Worm (Caenorhabditis elegans) whole organism, young adult: ENCODE measurements around the gene F23F1.5.

Experiments
- F33H1.4 ChIP-seq: fragments of 200-800 bp; sonication (Bioruptor generic); IDR thresholded peaks from 2 replicates; pipeline ENCODE4 v1.3.6; 2022; ENCODE audit warnings: missing genetic modification reagents, missing genetic modification characterization, missing compliant biosample characterization
- F39B2.1 ChIP-seq: fragments of 200-800 bp; sonication (Bioruptor generic); IDR thresholded peaks from 2 replicates; pipeline ENCODE4 v1.3.6; 2022; ENCODE audit warnings: missing genetic modification reagents, missing genetic modification characterization, missing compliant biosample characterization
- F57A8.1 ChIP-seq: fragments of 200-800 bp; sonication (Bioruptor generic); optimal IDR thresholded peaks from 2 replicates; lab custom pipeline; 2018; ENCODE audit warnings: mild to moderate bottlenecking, missing genetic modification characterization, moderate library complexity, missing compliant biosample characterization
- T07F8.4 ChIP-seq: sonication (generic microtip); optimal IDR thresholded peaks from 2 replicates; lab custom pipeline; 2016; ENCODE audit warnings: mild to moderate bottlenecking, missing genetic modification characterization, moderate library complexity, missing compliant biosample characterization
- Y53F4B.3 ChIP-seq: fragments of 200-800 bp; sonication (Bioruptor generic); IDR thresholded peaks from 2 replicates; pipeline ENCODE4 v1.3.6; 2022; ENCODE audit warnings: missing genetic modification reagents, missing genetic modification characterization, missing compliant biosample characterization
- Y53G8AR.9 ChIP-seq: fragments of 200-800 bp; sonication (Bioruptor generic); conservative IDR thresholded peaks from 2 replicates; pipeline ENCODE4 v1.3.6; 2022; ENCODE audit warnings: missing genetic modification reagents, missing genetic modification characterization, missing compliant biosample characterization
- Y95B8A.8 ChIP-seq: fragments of 200-800 bp; sonication (Bioruptor generic); IDR thresholded peaks from 2 replicates; pipeline ENCODE4 v1.3.6; 2022; ENCODE audit warnings: missing genetic modification reagents, missing genetic modification characterization, missing compliant biosample characterization
- atf-7 ChIP-seq: sonication (generic microtip); optimal IDR thresholded peaks from 2 replicates; lab custom pipeline; 2017; ENCODE audit warnings: mild to moderate bottlenecking, missing genetic modification characterization, missing compliant biosample characterization
- attf-3 ChIP-seq: fragments of 200-800 bp; sonication (Bioruptor generic); conservative IDR thresholded peaks from 2 replicates; pipeline ENCODE4 v1.3.6; 2022; ENCODE audit warnings: missing genetic modification reagents, missing genetic modification characterization, missing compliant biosample characterization
- attf-5 ChIP-seq: fragments of 200-800 bp; sonication (Bioruptor generic); optimal IDR thresholded peaks from 2 replicates; lab custom pipeline; 2018; ENCODE audit warnings: mild to moderate bottlenecking, missing genetic modification characterization, missing compliant biosample characterization
- cebp-2 ChIP-seq: fragments of 200-800 bp; sonication (Bioruptor generic); IDR thresholded peaks from 2 replicates; pipeline ENCODE4 v1.3.6; 2022; ENCODE audit warnings: missing genetic modification characterization, missing compliant biosample characterization
- ceh-79 ChIP-seq: sonication (generic microtip); optimal IDR thresholded peaks from 2 replicates; lab custom pipeline; 2017; ENCODE audit warnings: mild to moderate bottlenecking, missing genetic modification characterization, missing compliant biosample characterization
- dox-1 ChIP-seq: fragments of 200-800 bp; sonication (Bioruptor generic); IDR thresholded peaks from 2 replicates; pipeline ENCODE4 v1.3.6; 2022; ENCODE audit warnings: missing genetic modification reagents, missing genetic modification characterization, missing compliant biosample characterization
- dpff-1 ChIP-seq: sonication (generic microtip); optimal IDR thresholded peaks from 2 replicates; lab custom pipeline; 2017; ENCODE audit warnings: mild to moderate bottlenecking, missing genetic modification characterization, missing compliant biosample characterization
- dpl-1 ChIP-seq: fragments of 150-350 bp; optimal IDR thresholded peaks from 2 replicates; lab custom pipeline; 2014; ENCODE audit warnings: missing biosample characterization, missing genetic modification reagents, missing genetic modification characterization
- efl-1 ChIP-seq: fragments of 150-350 bp; optimal IDR thresholded peaks from 2 replicates; lab custom pipeline; 2014; ENCODE audit warnings: missing biosample characterization, missing genetic modification reagents, missing genetic modification characterization
- egl-44 ChIP-seq: fragments of 200-800 bp; sonication (Bioruptor generic); IDR thresholded peaks from 2 replicates; pipeline ENCODE4 v1.3.6; 2022; ENCODE audit warnings: missing genetic modification reagents, missing genetic modification characterization, missing compliant biosample characterization
- ets-4 ChIP-seq: fragments of 200-800 bp; sonication (Bioruptor generic); optimal IDR thresholded peaks from 2 replicates; lab custom pipeline; 2018; ENCODE audit warnings: mild to moderate bottlenecking, missing genetic modification characterization, missing compliant biosample characterization
- hmg-20 ChIP-seq: fragments of 200-800 bp; sonication (Bioruptor generic); IDR thresholded peaks from 2 replicates; pipeline ENCODE4 v1.3.6; 2022; ENCODE audit warnings: missing genetic modification reagents, missing genetic modification characterization, missing compliant biosample characterization
- hrde-1 ChIP-seq: sonication (generic microtip); optimal IDR thresholded peaks from 2 replicates; lab custom pipeline; 2016; ENCODE audit warnings: missing genetic modification characterization, mild to moderate bottlenecking, missing compliant biosample characterization, moderate library complexity, missing genotype, missing genetic modification reagents, borderline replicate concordance
- hsf-1 ChIP-seq: fragments of 200-800 bp; sonication (Bioruptor generic); IDR thresholded peaks from 2 replicates; pipeline ENCODE4 v1.3.6; 2022; ENCODE audit warnings: missing genetic modification reagents, missing genetic modification characterization, missing compliant biosample characterization
- lag-1 ChIP-seq: fragments of 200-800 bp; sonication (Bioruptor generic); IDR thresholded peaks from 2 replicates; pipeline ENCODE4 v1.3.6; 2022; ENCODE audit warnings: missing genetic modification reagents, missing genetic modification characterization, missing compliant biosample characterization
- lir-1 ChIP-seq: fragments of 200-800 bp; sonication (Bioruptor generic); conservative IDR thresholded peaks from 2 replicates; pipeline ENCODE4 v1.3.6; 2022; ENCODE audit warnings: missing genetic modification reagents, missing genetic modification characterization, missing compliant biosample characterization
- madf-3 ChIP-seq: fragments of 200-800 bp; sonication (Bioruptor generic); IDR thresholded peaks from 2 replicates; pipeline ENCODE4 v1.3.6; 2022; ENCODE audit warnings: missing genetic modification reagents, missing genetic modification characterization, missing compliant biosample characterization
- mcd-1 ChIP-seq: fragments of 200-800 bp; sonication (Bioruptor generic); IDR thresholded peaks from 2 replicates; pipeline ENCODE4 v1.3.6; 2022; ENCODE audit warnings: missing genetic modification reagents, missing genetic modification characterization, missing compliant biosample characterization
- nhr-27 ChIP-seq: fragments of 200-800 bp; sonication (Bioruptor generic); optimal IDR thresholded peaks from 2 replicates; lab custom pipeline; 2018; ENCODE audit warnings: mild to moderate bottlenecking, missing genetic modification characterization, moderate library complexity, missing compliant biosample characterization
- nhr-90 ChIP-seq: sonication (generic microtip); optimal IDR thresholded peaks from 2 replicates; lab custom pipeline; 2016; ENCODE audit warnings: missing genotype, mild to moderate bottlenecking, missing genetic modification characterization, missing compliant biosample characterization
- pbrm-1 ChIP-seq: fragments of 200-800 bp; sonication (Bioruptor generic); IDR thresholded peaks from 2 replicates; pipeline ENCODE4 v1.3.6; 2022; ENCODE audit warnings: missing genetic modification reagents, missing genetic modification characterization, missing compliant biosample characterization
- pha-4 ChIP-seq: fragments of 150-350 bp; sonication (generic microtip); optimal IDR thresholded peaks from 2 replicates; lab custom pipeline; 2014; ENCODE audit warnings: missing biosample characterization, missing genetic modification reagents, missing genetic modification characterization
- rcor-1 ChIP-seq: fragments of 200-800 bp; sonication (Bioruptor generic); IDR thresholded peaks from 2 replicates; pipeline ENCODE4 v1.3.6; 2022; ENCODE audit warnings: missing genetic modification reagents, missing genetic modification characterization, missing compliant biosample characterization
- tbp1 ChIP-seq: fragments of 200-800 bp; sonication (Bioruptor generic); optimal IDR thresholded peaks from 2 replicates; lab custom pipeline; 2018; ENCODE audit warnings: mild to moderate bottlenecking, missing genetic modification characterization, missing compliant biosample characterization
- zfh-2 ChIP-seq: fragments of 200-800 bp; sonication (Bioruptor generic); conservative IDR thresholded peaks from 2 replicates; pipeline ENCODE4 v1.3.6; 2022; ENCODE audit warnings: missing genetic modification reagents, missing genetic modification characterization, missing compliant biosample characterization
- zim-3 ChIP-seq: sonication (generic microtip); optimal IDR thresholded peaks from 2 replicates; lab custom pipeline; 2017; ENCODE audit warnings: mild to moderate bottlenecking, missing genetic modification characterization, moderate library complexity, missing compliant biosample characterization
- ztf-18 ChIP-seq: sonication (generic microtip); optimal IDR thresholded peaks from 2 replicates; lab custom pipeline; 2016; ENCODE audit warnings: missing genotype, mild to moderate bottlenecking, missing genetic modification characterization, missing compliant biosample characterization
- ztf-22 ChIP-seq: fragments of 200-800 bp; sonication (Bioruptor generic); optimal IDR thresholded peaks from 2 replicates; lab custom pipeline; 2018; ENCODE audit warnings: mild to moderate bottlenecking, missing genetic modification characterization, moderate library complexity, missing compliant biosample characterization
- ztf-3 ChIP-seq: fragments of 200-800 bp; sonication (Bioruptor generic); optimal IDR thresholded peaks from 2 replicates; lab custom pipeline; 2018; ENCODE audit warnings: mild to moderate bottlenecking, missing genetic modification characterization, missing compliant biosample characterization
- ztf-6 ChIP-seq: fragments of 200-800 bp; sonication (Bioruptor generic); IDR thresholded peaks from 2 replicates; pipeline ENCODE4 v1.3.6; 2022; ENCODE audit warnings: missing genetic modification reagents, missing genetic modification characterization, missing compliant biosample characterization

Gene F23F1.5

ce11 chrII:24559-24998, 6.8 kb downstream of the F23F1.5 start, which contains the start of gene enee-1 (continued):
- TF ChIP-seq pbrm-1 (GFP tag; lab: Robert Waterston, UW) (peak; percentile 54; the same call in 1 of the 2 replicates), cebp-2 (no peak), pha-4 (no peak), zim-3 (tag; lab: Kevin White, UChicago) (no peak), ztf-22 (GFP tag; lab: Kevin White, UChicago) (no peak), ztf-3 (GFP tag; lab: Kevin White, UChicago) (no peak), nhr-90 (tag; lab: Kevin White, UChicago) (no peak), madf-3 (GFP tag; lab: Robert Waterston, UW) (peak; percentile 68; the same call in 1 of the 2 replicates), attf-5 (no peak), T07F8.4 (tag; lab: Kevin White, UChicago) (no peak), Y53G8AR.9 (GFP tag; lab: Robert Waterston, UW) (peak; percentile 61; the same call in 1 of the 2 replicates), lag-1 (no peak), dpl-1 (GFP tag; lab: Kevin White, UChicago) (peak; percentile 74), dox-1 (GFP tag; lab: Robert Waterston, UW) (peak; percentile 64; the same call in 1 of the 2 replicates), atf-7 (tag; lab: Kevin White, UChicago) (peak; percentile 19), efl-1 (GFP tag; lab: Kevin White, UChicago) (peak; percentile 57), rcor-1 (peak; percentile 52; the same call in 1 of the 2 replicates), egl-44 (GFP tag; lab: Robert Waterston, UW) (no peak), F39B2.1 (GFP tag; lab: Robert Waterston, UW) (no peak), lir-1 (GFP tag; lab: Robert Waterston, UW) (peak; percentile 17; the same call in 1 of the 2 replicates), attf-3 (GFP tag; lab: Robert Waterston, UW) (peak; percentile 43; the same call in 1 of the 2 replicates), Y95B8A.8 (GFP tag; lab: Robert Waterston, UW) (no peak), ets-4 (GFP tag; lab: Kevin White, UChicago) (no peak)

- no peak for TF ChIP-seq F33H1.4 (GFP tag; lab: Robert Waterston, UW)
- no peak for TF ChIP-seq hrde-1 (tag; lab: Kevin White, UChicago)
- TF ChIP-seq hmg-20 (GFP tag; lab: Robert Waterston, UW), result no peak
- TF ChIP-seq dox-1 (GFP tag; lab: Robert Waterston, UW), result 0 out of 2 replicates have a peak, but pooled peaks have one; percentile 12
- TF ChIP-seq F57A8.1 (GFP tag; lab: Kevin White, UChicago), result no peak
- TF ChIP-seq ceh-79 (tag; lab: Kevin White, UChicago), result no peak
- TF ChIP-seq tbp1 (GFP tag; lab: Kevin White, UChicago), result no peak
- no peak for TF ChIP-seq ztf-3 (GFP tag; lab: Kevin White, UChicago)
- TF ChIP-seq zfh-2 (GFP tag; lab: Robert Waterston, UW), result peak; percentile 68
- no peak for TF ChIP-seq dpl-1 (GFP tag; lab: Kevin White, UChicago)
- TF ChIP-seq mcd-1 (GFP tag; lab: Robert Waterston, UW), result no peak
- TF ChIP-seq attf-3 (GFP tag; lab: Robert Waterston, UW), result no peak
- TF ChIP-seq ztf-6 (GFP tag; lab: Robert Waterston, UW), result no peak
- no peak for TF ChIP-seq dpff-1 (tag; lab: Kevin White, UChicago)
- TF ChIP-seq nhr-27 (tag; lab: Kevin White, UChicago), result no peak
- no peak for TF ChIP-seq ztf-18 (tag; lab: Kevin White, UChicago)
- TF ChIP-seq Y53F4B.3 (GFP tag; lab: Robert Waterston, UW), result no peak
- 0 out of 2 replicates have a peak, but pooled peaks have one; percentile 13 for TF ChIP-seq hsf-1 (GFP tag; lab: Robert Waterston, UW)
- TF ChIP-seq, all 124 proteins: peak for 3
Observed at ce11 chrII:23739-24138, 7.6 kb downstream of the F23F1.5 start.
